Fruit fly (Drosophila melanogaster): ENCODE data around the gene CG43232.

The CG43232 gene

dm6 chr2L:6950096-6950495 lies 18.2 kb downstream of the CG43232 start, which contains the start of the genes Gas41 and SA1 (continued):
- TF ChIP-seq Atf-2 (GFP tag; optimal IDR thresholded peaks at IDR 0.05): no peak
- TF ChIP-seq wor (GFP tag; IDR thresholded peaks at IDR 0.05): no peak
- peak; percentile 69 for TF ChIP-seq CG10979 (tag; optimal IDR thresholded peaks at IDR 0.05)
- no peak for TF ChIP-seq ken (GFP tag; IDR thresholded peaks at IDR 0.05)
- peak; percentile 65; the same call in 1 of the 3 replicates for TF ChIP-seq C15 (GFP tag; IDR thresholded peaks at IDR 0.05)
- no peak for TF ChIP-seq CG16863 (GFP tag; optimal IDR thresholded peaks at IDR 0.05)
- TF ChIP-seq CG9727 (GFP tag; optimal IDR thresholded peaks at IDR 0.05): peak; percentile 15
- peak; percentile 83 for TF ChIP-seq CG10267 (tag; optimal IDR thresholded peaks at IDR 0.05)
- no peak for TF ChIP-seq CG3163 (GFP tag; optimal IDR thresholded peaks at IDR 0.05)
- TF ChIP-seq CG2678 (tag; optimal IDR thresholded peaks at IDR 0.05): peak; percentile 92
- TF ChIP-seq tin (GFP tag; optimal IDR thresholded peaks at IDR 0.05): peak; percentile 15
- peak; percentile 99 for TF ChIP-seq CG17385 (GFP tag; optimal IDR thresholded peaks at IDR 0.05)
- TF ChIP-seq mld (GFP tag; IDR thresholded peaks at IDR 0.05; ENCODE audit: partially characterized antibody): peak; percentile 48; the same call in 1 of the 3 replicates
- peak; percentile 73 for TF ChIP-seq Scr (GFP tag; IDR thresholded peaks at IDR 0.05; ENCODE audit: partially characterized antibody)
- TF ChIP-seq CG13894 (tag; optimal IDR thresholded peaks at IDR 0.05): peak; percentile 91
- peak; percentile 79 for TF ChIP-seq CrebB (tag; optimal IDR thresholded peaks at IDR 0.05)
- peak; percentile 100 for TF ChIP-seq CG13775 (GFP tag; optimal IDR thresholded peaks at IDR 0.05)
- peak; percentile 71 for TF ChIP-seq BtbVII (GFP tag; optimal IDR thresholded peaks at IDR 0.05)
- TF ChIP-seq chinmo (GFP tag; IDR thresholded peaks at IDR 0.05; ENCODE audit: partially characterized antibody): 0 out of 4 replicates have a peak, but pooled peaks have one; percentile 70
- TF ChIP-seq Fer3 (tag; optimal IDR thresholded peaks at IDR 0.05): peak; percentile 92
- no peak for TF ChIP-seq pb (GFP tag; optimal IDR thresholded peaks at IDR 0.05)
- TF ChIP-seq Gsc (GFP tag; IDR thresholded peaks at IDR 0.05): no peak
- TF ChIP-seq al (GFP tag; IDR thresholded peaks at IDR 0.05): no peak; the same call in 1 of the 2 replicates
- peak; percentile 70 for TF ChIP-seq az2 (GFP tag; optimal IDR thresholded peaks at IDR 0.05)
- peak; percentile 86 for TF ChIP-seq unc-4 (GFP tag; IDR thresholded peaks at IDR 0.05; ENCODE audit: partially characterized antibody)
- TF ChIP-seq CG18262 (tag; optimal IDR thresholded peaks at IDR 0.05): peak; percentile 92
- TF ChIP-seq Drgx (GFP tag; IDR thresholded peaks at IDR 0.05): peak; percentile 86
- no peak for TF ChIP-seq CG3838 (GFP tag; optimal IDR thresholded peaks at IDR 0.05)
- peak; percentile 93 for TF ChIP-seq CG8388 (GFP tag; optimal IDR thresholded peaks at IDR 0.05)
- TF ChIP-seq CG18011 (GFP tag; optimal IDR thresholded peaks at IDR 0.05): peak; percentile 77
- peak; percentile 47; the same call in 1 of the 3 replicates for TF ChIP-seq CG3726 (GFP tag; IDR thresholded peaks at IDR 0.05)
- TF ChIP-seq CG12236 (GFP tag; optimal IDR thresholded peaks at IDR 0.05): no peak
- TF ChIP-seq CG32772 (GFP tag; IDR thresholded peaks at IDR 0.05): peak; percentile 94
- no peak for TF ChIP-seq jing (GFP tag; optimal IDR thresholded peaks at IDR 0.05)
- no peak for TF ChIP-seq odd (GFP tag; optimal IDR thresholded peaks at IDR 0.05)
- TF ChIP-seq Lim3 (GFP tag; IDR thresholded peaks at IDR 0.05): no peak
- no peak for TF ChIP-seq sob (GFP tag; IDR thresholded peaks at IDR 0.05)
- peak; percentile 46 for TF ChIP-seq Hey (tag; optimal IDR thresholded peaks at IDR 0.05)
- no peak for TF ChIP-seq CG15601 (tag; optimal IDR thresholded peaks at IDR 0.05)
- TF ChIP-seq CG17568 (GFP tag; optimal IDR thresholded peaks at IDR 0.05): no peak
- TF ChIP-seq CG1832 (GFP tag; optimal IDR thresholded peaks at IDR 0.05): no peak
- peak; percentile 95 for TF ChIP-seq zen (tag; optimal IDR thresholded peaks at IDR 0.05)
- peak in 1 of 3 experiments; percentile 90 for TF ChIP-seq lola (GFP tag; optimal IDR thresholded peaks at IDR 0.05)
- peak; percentile 92 for TF ChIP-seq CG4617 (GFP tag; optimal IDR thresholded peaks at IDR 0.05; ENCODE audit: borderline replicate concordance)
- peak; percentile 32 for TF ChIP-seq CG3995 (GFP tag; optimal IDR thresholded peaks at IDR 0.05)
- peak; percentile 94 for TF ChIP-seq PHDP (tag; optimal IDR thresholded peaks at IDR 0.05)
- no peak for TF ChIP-seq repo (GFP tag; optimal IDR thresholded peaks at IDR 0.05)
- TF ChIP-seq HHEX (GFP tag; optimal IDR thresholded peaks at IDR 0.05): peak; percentile 74
- TF ChIP-seq CG4424 (GFP tag; optimal IDR thresholded peaks at IDR 0.05): peak; percentile 89
- peak; percentile 34 for TF ChIP-seq gfzf (GFP tag; optimal IDR thresholded peaks at IDR 0.05)
